Worm (Caenorhabditis elegans) whole organism, midembryonic: ENCODE results near the gene T04H1.5.

Experiments used
- flt-1 ChIP-seq: fragments of 200-800 bp; sonication (Bioruptor generic); IDR thresholded peaks from 2 replicates; pipeline ENCODE4 v1.3.6; 2022; ENCODE audit warnings: missing genetic modification characterization, missing compliant biosample characterization
- klf-2 ChIP-seq: fragments of 200-800 bp; sonication (Bioruptor generic); conservative IDR thresholded peaks from 2 replicates; pipeline ENCODE4 v1.3.6; 2022; ENCODE audit warnings: missing genetic modification reagents, missing genetic modification characterization, missing compliant biosample characterization
- med-1 ChIP-seq: sonication (generic microtip); optimal IDR thresholded peaks from 2 replicates; lab custom pipeline; 2017; ENCODE audit warnings: missing genetic modification characterization, mild to moderate bottlenecking, missing compliant biosample characterization, antibody characterized with exemption, missing genetic modification reagents; ENCODE audit not compliant: insufficient read depth
- ztf-23 ChIP-seq: fragments of 200-800 bp; sonication (Bioruptor generic); IDR thresholded peaks from 2 replicates; pipeline ENCODE4 v1.3.6; 2022; ENCODE audit warnings: missing genetic modification reagents, missing genetic modification characterization, missing compliant biosample characterization

DNA sequence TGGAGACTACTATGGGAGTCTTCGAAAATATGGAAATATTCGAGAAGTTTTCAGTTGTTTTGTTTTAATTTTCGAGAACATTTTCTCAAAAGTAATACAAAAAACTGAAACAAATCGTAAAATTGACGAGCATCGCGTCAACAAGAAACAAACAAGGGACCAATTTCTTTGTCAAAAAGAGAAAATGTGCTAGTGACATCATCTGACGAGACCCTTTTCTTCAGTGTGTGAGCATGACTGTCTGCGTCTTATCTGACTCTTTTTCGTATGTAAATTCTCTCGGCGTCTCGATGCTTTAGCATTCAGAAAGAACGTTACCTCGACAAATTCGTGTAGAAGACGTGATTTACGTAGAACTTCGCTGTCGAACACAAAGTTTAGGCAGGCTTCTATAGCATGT, 36.5 kb downstream of the T04H1.5 start:
- TF ChIP-seq med-1 (GFP tag; lab: Kevin White, UChicago): no peak
- TF ChIP-seq klf-2 (GFP tag; lab: Robert Waterston, UW): no peak
- TF ChIP-seq ztf-23 (GFP tag; lab: Robert Waterston, UW): no peak
- TF ChIP-seq flt-1 (GFP tag; lab: Robert Waterston, UW): no peak
